Fruit fly (Drosophila melanogaster) whole organism, embryonic: Measurements from ENCODE around the gene Cyp4d14.

Source experiments
- Bdp1 ChIP-seq: fragments of 200-800 bp; sonication (Bioruptor generic); optimal IDR thresholded peaks from 3 replicates; lab custom pipeline; 2016; ENCODE audit warnings: missing biosample characterization, missing genetic modification characterization
- Blimp-1 ChIP-seq: fragments of 200-800 bp; sonication (Bioruptor generic); optimal IDR thresholded peaks from 3 replicates; lab custom pipeline; 2018; ENCODE audit warnings: missing biosample characterization, missing genetic modification characterization, mild to moderate bottlenecking, moderate library complexity, missing genetic modification reagents
- CG10366 ChIP-seq: fragments of 200-800 bp; sonication (Bioruptor generic); IDR thresholded peaks from 2 replicates; pipeline ENCODE4 v1.3.6; 2022; ENCODE audit warnings: missing biosample characterization, missing genetic modification characterization
- CG11093 ChIP-seq: fragments of 200-800 bp; sonication (Bioruptor generic); IDR thresholded peaks from 3 replicates; pipeline ENCODE4 v1.3.6; 2022; ENCODE audit warnings: missing biosample characterization, missing genetic modification characterization
- CG12071 ChIP-seq: fragments of 200-800 bp; sonication (Bioruptor generic); optimal IDR thresholded peaks from 3 replicates; lab custom pipeline; 2018; ENCODE audit warnings: missing biosample characterization, mild to moderate bottlenecking, missing genetic modification characterization
- CG12299 ChIP-seq: fragments of 200-800 bp; sonication (Bioruptor generic); optimal IDR thresholded peaks from 2 replicates; lab custom pipeline; 2018; ENCODE audit warnings: missing biosample characterization, mild to moderate bottlenecking, missing genetic modification characterization
- CG12744 ChIP-seq: fragments of 200-800 bp; sonication (Bioruptor generic); optimal IDR thresholded peaks from 2 replicates; lab custom pipeline; 2016; ENCODE audit warnings: missing biosample characterization, missing genetic modification characterization
- CG13424 ChIP-seq: fragments of 200-800 bp; sonication (Bioruptor generic); optimal IDR thresholded peaks from 2 replicates; lab custom pipeline; 2019; ENCODE audit warnings: missing biosample characterization, mild to moderate bottlenecking, missing genetic modification characterization, moderate library complexity
- CG13775 ChIP-seq: fragments of 200-800 bp; sonication (Bioruptor generic); optimal IDR thresholded peaks from 3 replicates; lab custom pipeline; 2017; ENCODE audit warnings: missing biosample characterization, mild to moderate bottlenecking, missing genetic modification characterization
- CG15479 ChIP-seq: fragments of 200-800 bp; sonication (Bioruptor generic); optimal IDR thresholded peaks from 3 replicates; lab custom pipeline; 2019; ENCODE audit warnings: missing biosample characterization, mild to moderate bottlenecking, missing genetic modification characterization, moderate library complexity
- CG15696 ChIP-seq: fragments of 200-800 bp; sonication (Bioruptor generic); optimal IDR thresholded peaks from 2 replicates; lab custom pipeline; 2019; ENCODE audit warnings: missing biosample characterization, mild to moderate bottlenecking, missing genetic modification characterization, moderate library complexity
- CG1647 ChIP-seq: fragments of 200-800 bp; sonication (Bioruptor generic); optimal IDR thresholded peaks from 3 replicates; lab custom pipeline; 2016; ENCODE audit warnings: missing biosample characterization, missing genetic modification characterization
- CG16779 ChIP-seq: fragments of 200-800 bp; sonication (Bioruptor generic); IDR thresholded peaks from 2 replicates; pipeline ENCODE4 v1.3.6; 2022; ENCODE audit warnings: missing biosample characterization, missing genetic modification characterization
- CG17361 ChIP-seq: fragments of 200-800 bp; sonication (Bioruptor generic); IDR thresholded peaks from 3 replicates; pipeline ENCODE4 v1.3.6; 2022; ENCODE audit warnings: missing biosample characterization, missing genetic modification characterization
- CG17612 ChIP-seq: fragments of 200-800 bp; sonication (Bioruptor generic); IDR thresholded peaks from 2 replicates; pipeline ENCODE4 v1.3.6; 2022; ENCODE audit warnings: missing biosample characterization, missing genetic modification characterization
- CG2116 ChIP-seq: fragments of 200-800 bp; sonication (Bioruptor generic); optimal IDR thresholded peaks from 3 replicates; lab custom pipeline; 2018; ENCODE audit warnings: missing biosample characterization, mild to moderate bottlenecking, missing genetic modification characterization
- CG32532 ChIP-seq: fragments of 200-800 bp; sonication (Bioruptor generic); IDR thresholded peaks from 2 replicates; pipeline ENCODE4 v1.3.6; 2022; ENCODE audit warnings: missing biosample characterization, missing genetic modification characterization
- CG4328 ChIP-seq: fragments of 200-800 bp; sonication (Bioruptor generic); optimal IDR thresholded peaks from 3 replicates; lab custom pipeline; 2017; ENCODE audit warnings: missing biosample characterization, missing genetic modification reagents, missing genetic modification characterization
- CG4404 ChIP-seq: fragments of 200-800 bp; sonication (Bioruptor generic); IDR thresholded peaks from 2 replicates; pipeline ENCODE4 v1.3.6; 2022; ENCODE audit warnings: missing biosample characterization, missing genetic modification characterization
- CG4424 ChIP-seq: fragments of 200-800 bp; sonication (Bioruptor generic); optimal IDR thresholded peaks from 3 replicates; lab custom pipeline; 2016; ENCODE audit warnings: missing biosample characterization, missing genetic modification characterization
- CG6175 ChIP-seq: fragments of 200-800 bp; sonication (Bioruptor generic); IDR thresholded peaks from 3 replicates; pipeline ENCODE4 v1.3.6; 2022; ENCODE audit warnings: missing biosample characterization, missing genetic modification characterization
- CG6791 ChIP-seq: fragments of 200-800 bp; sonication (Bioruptor generic); IDR thresholded peaks from 3 replicates; pipeline ENCODE4 v1.3.6; 2022; ENCODE audit warnings: missing biosample characterization, missing genetic modification characterization; ENCODE audit not compliant: partially characterized antibody
- CG6813 ChIP-seq: fragments of 200-800 bp; sonication (Bioruptor generic); optimal IDR thresholded peaks from 2 replicates; lab custom pipeline; 2017; ENCODE audit warnings: missing biosample characterization, missing genetic modification characterization, mild to moderate bottlenecking, moderate library complexity, missing genetic modification reagents
- CG6854 ChIP-seq: fragments of 200-800 bp; sonication (Bioruptor generic); optimal IDR thresholded peaks from 3 replicates; lab custom pipeline; 2017; ENCODE audit warnings: missing biosample characterization, mild to moderate bottlenecking, missing genetic modification characterization
- CG7271 ChIP-seq: fragments of 200-800 bp; sonication (Bioruptor generic); optimal IDR thresholded peaks from 2 replicates; lab custom pipeline; 2018; ENCODE audit warnings: missing biosample characterization, mild to moderate bottlenecking, missing genetic modification characterization, moderate library complexity
- CG8359 ChIP-seq: fragments of 200-800 bp; sonication (Bioruptor generic); optimal IDR thresholded peaks from 2 replicates; lab custom pipeline; 2017; ENCODE audit warnings: missing biosample characterization, mild to moderate bottlenecking, missing genetic modification characterization, borderline replicate concordance
- CoRest ChIP-seq: fragments of 200-800 bp; sonication (Bioruptor generic); optimal IDR thresholded peaks from 3 replicates; lab custom pipeline; 2018; ENCODE audit warnings: missing biosample characterization, mild to moderate bottlenecking, missing genetic modification characterization, moderate library complexity
- Gsc ChIP-seq: fragments of 200-800 bp; sonication (Bioruptor generic); IDR thresholded peaks from 2 replicates; pipeline ENCODE4 v1.3.6; 2022; ENCODE audit warnings: missing biosample characterization, missing genetic modification characterization
- Hey ChIP-seq: fragments of 200-800 bp; sonication (Bioruptor generic); optimal IDR thresholded peaks from 3 replicates; lab custom pipeline; 2018; ENCODE audit warnings: missing biosample characterization, mild to moderate bottlenecking, missing genetic modification characterization
- Lim3 ChIP-seq: fragments of 200-800 bp; sonication (Bioruptor generic); IDR thresholded peaks from 2 replicates; pipeline ENCODE4 v1.3.6; 2022; ENCODE audit warnings: missing biosample characterization, missing genetic modification characterization
- Neu2 ChIP-seq: fragments of 200-800 bp; sonication (Bioruptor generic); optimal IDR thresholded peaks from 3 replicates; lab custom pipeline; 2016; ENCODE audit warnings: missing biosample characterization, missing genetic modification characterization, borderline replicate concordance
- Oaz ChIP-seq: fragments of 200-800 bp; sonication (Bioruptor generic); IDR thresholded peaks from 2 replicates; pipeline ENCODE4 v1.3.6; 2022; ENCODE audit warnings: missing biosample characterization, missing genetic modification characterization
- Ssrp ChIP-seq: fragments of 200-800 bp; sonication (Bioruptor generic); optimal IDR thresholded peaks from 2 replicates; lab custom pipeline; 2018; ENCODE audit warnings: missing biosample characterization, mild to moderate bottlenecking, missing genetic modification characterization, moderate library complexity
- Tbp ChIP-seq: fragments of >200 bp; optimal IDR thresholded peaks from 2 replicates; lab custom pipeline; 2018; ENCODE audit warnings: missing biosample characterization, missing genetic modification characterization
- Xrp1 ChIP-seq: fragments of 200-800 bp; sonication (Bioruptor generic); IDR thresholded peaks from 2 replicates; pipeline ENCODE4 v1.3.6; 2022; ENCODE audit warnings: missing biosample characterization, missing genetic modification characterization
- btn ChIP-seq: fragments of 200-800 bp; sonication (Bioruptor generic); optimal IDR thresholded peaks from 2 replicates; lab custom pipeline; 2016; ENCODE audit warnings: missing biosample characterization, missing genetic modification characterization
- crol ChIP-seq: fragments of 200-800 bp; sonication (Bioruptor generic); IDR thresholded peaks from 2 replicates; pipeline ENCODE4 v1.3.6; 2022; ENCODE audit warnings: missing biosample characterization, missing genetic modification characterization
- da ChIP-seq: fragments of 200-800 bp; sonication (Bioruptor generic); optimal IDR thresholded peaks from 2 replicates; lab custom pipeline; 2016; ENCODE audit warnings: missing biosample characterization, missing genetic modification characterization
- en ChIP-seq: fragments of 200-800 bp; sonication (Bioruptor generic); optimal IDR thresholded peaks from 2 replicates; lab custom pipeline; 2016; ENCODE audit warnings: missing biosample characterization, missing genetic modification characterization
- gro ChIP-seq: fragments of 200-800 bp; sonication (Bioruptor generic); optimal IDR thresholded peaks from 2 replicates; lab custom pipeline; 2016; ENCODE audit warnings: missing biosample characterization, missing genetic modification characterization
- lola ChIP-seq, 3 experiments: fragments of >200 bp in 2 of 3; fragments of 200-800 bp in 1 of 3; sonication (Bioruptor generic) in 1 of 3; optimal IDR thresholded peaks; 2 replicates each; lab custom pipeline; 2017 to 2019; ENCODE audit warnings: missing biosample characterization in 3 of 3, missing genetic modification characterization in 3 of 3, mild to moderate bottlenecking in 1 of 3, moderate library complexity in 1 of 3
- nerfin-1 ChIP-seq: fragments of 200-800 bp; sonication (Bioruptor generic); optimal IDR thresholded peaks from 3 replicates; lab custom pipeline; 2019; ENCODE audit warnings: missing biosample characterization, mild to moderate bottlenecking, missing genetic modification characterization, moderate library complexity
- pan ChIP-seq, 4 experiments: fragments of >200 bp in 3 of 4; fragments of 200-800 bp in 1 of 4; sonication (Bioruptor generic) in 1 of 4; optimal IDR thresholded peaks in 3 of 4; IDR thresholded peaks in 1 of 4; 2 replicates each; pipeline versions ENCODE4 v1.3.6 to Lab custom; 2017 to 2022; ENCODE audit warnings: missing biosample characterization in 2 of 4, missing genetic modification characterization in 2 of 4, mixed read lengths in 1 of 4
- phol ChIP-seq: fragments of 200-800 bp; sonication (Bioruptor generic); optimal IDR thresholded peaks from 3 replicates; lab custom pipeline; 2018; ENCODE audit warnings: missing biosample characterization, mild to moderate bottlenecking, missing genetic modification characterization, moderate library complexity
- prd ChIP-seq, 3 experiments: fragments of >200 bp in 2 of 3; fragments of 200-800 bp in 1 of 3; sonication (Bioruptor generic) in 1 of 3; optimal IDR thresholded peaks in 2 of 3; IDR thresholded peaks in 1 of 3; 2 replicates in 2 of 3; 3 replicates in 1 of 3; pipeline versions ENCODE4 v1.3.6 to Lab custom; 2017 to 2022; ENCODE audit warnings: missing biosample characterization in 1 of 3, missing genetic modification characterization in 1 of 3
- sens ChIP-seq: fragments of 200-800 bp; sonication (Bioruptor generic); peaks from one replicate; lab custom pipeline; 2016; ENCODE audit warnings: missing biosample characterization, missing genetic modification characterization
- sqz ChIP-seq: fragments of 200-800 bp; sonication (Bioruptor generic); optimal IDR thresholded peaks from 3 replicates; lab custom pipeline; 2018; ENCODE audit warnings: missing biosample characterization, mild to moderate bottlenecking, missing genetic modification characterization
- toy ChIP-seq: fragments of 200-800 bp; sonication (Bioruptor generic); IDR thresholded peaks from 2 replicates; pipeline ENCODE4 v1.3.6; 2022; ENCODE audit warnings: missing biosample characterization, missing genetic modification characterization

Cyp4d14 gene

dm6 chrX:2136831-2137452 lies 38.2 kb downstream of the Cyp4d14 start (continued):
- TF ChIP-seq Oaz (GFP tag; lab: Robert Waterston, UW) (peak; percentile 100), Hey (peak; percentile 99), CG1647 (GFP tag; lab: Kevin White, UChicago) (peak; percentile 100), nerfin-1 (tag; lab: Kevin White, UChicago) (peak; percentile 100), gro (GFP tag; lab: Kevin White, UChicago) (peak; percentile 100), pan (optimal IDR thresholded peaks at IDR 0.05; lab: Kevin White, UChicago) (peak in 1 of 2 experiments; percentile 84), pan (GFP tag; optimal IDR thresholded peaks at IDR 0.05 in 1 of 2, IDR thresholded peaks at IDR 0.05 in 1 of 2) (peak; percentile 85 to 100), Blimp-1 (GFP tag; lab: Kevin White, UChicago) (peak; percentile 99), CG32532 (peak; percentile 100), CG8359 (GFP tag; lab: Kevin White, UChicago) (peak; percentile 98), btn (GFP tag; lab: Kevin White, UChicago) (peak; percentile 100), Lim3 (GFP tag; lab: Robert Waterston, UW) (peak; percentile 100), CG13775 (GFP tag; lab: Kevin White, UChicago) (peak; percentile 100), CG15696 (peak; percentile 100), CG10366 (GFP tag; lab: Robert Waterston, UW) (peak; percentile 100), CG6813 (GFP tag; lab: Kevin White, UChicago) (peak; percentile 100), lola (GFP tag; optimal IDR thresholded peaks at IDR 0.05; lab: Kevin White, UChicago) (peak in 1 of 3 experiments; percentile 100), sqz (GFP tag; lab: Kevin White, UChicago) (peak; percentile 100), CG11093 (GFP tag; lab: Robert Waterston, UW) (peak; percentile 100), CG12071 (GFP tag; lab: Kevin White, UChicago) (peak; percentile 100), CG6175 (GFP tag; lab: Robert Waterston, UW) (peak; percentile 100), CG4404 (peak; percentile 100), CG4424 (peak; percentile 100), Gsc (GFP tag; lab: Robert Waterston, UW) (peak; percentile 100), Tbp (GFP tag; lab: Kevin White, UChicago) (no peak), CG12744 (GFP tag; lab: Kevin White, UChicago) (peak; percentile 100), CG13424 (tag; lab: Kevin White, UChicago) (peak; percentile 100), sens (GFP tag; lab: Kevin White, UChicago) (peak; percentile 100), CG17361 (GFP tag; lab: Robert Waterston, UW) (peak; percentile 95), da (peak; percentile 99), prd (optimal IDR thresholded peaks at IDR 0.05; lab: Kevin White, UChicago) (no peak), prd (GFP tag; IDR thresholded peaks at IDR 0.05; lab: Robert Waterston, UW) (peak; percentile 100), Neu2 (GFP tag; lab: Kevin White, UChicago) (peak; percentile 100), toy (GFP tag; lab: Robert Waterston, UW) (peak; percentile 100), crol (GFP tag; lab: Robert Waterston, UW) (peak; percentile 96), CoRest (tag; lab: Kevin White, UChicago) (peak; percentile 100), CG7271 (tag; lab: Kevin White, UChicago) (peak; percentile 100), Xrp1 (GFP tag; lab: Robert Waterston, UW) (peak; percentile 100), CG2116 (GFP tag; lab: Kevin White, UChicago) (peak; percentile 87), CG6791 (GFP tag; lab: Robert Waterston, UW) (peak; percentile 49; the same call in 1 of the 3 replicates), CG17612 (GFP tag; lab: Robert Waterston, UW) (peak; percentile 100), en (GFP tag; lab: Kevin White, UChicago) (peak; percentile 100), CG6854 (peak; percentile 99), Bdp1 (GFP tag; lab: Kevin White, UChicago) (peak; percentile 97), CG12299 (peak; percentile 100), CG16779 (GFP tag; lab: Robert Waterston, UW) (peak; percentile 100), phol (tag; lab: Kevin White, UChicago) (peak; percentile 100), CG4328 (GFP tag; lab: Kevin White, UChicago) (peak; percentile 98), Ssrp (tag; lab: Kevin White, UChicago) (peak; percentile 100), CG15479 (GFP tag; lab: Kevin White, UChicago) (peak; percentile 79)
